Worm (Caenorhabditis elegans): Measurements from ENCODE around the gene F43G6.10.

Gene F43G6.10

ce11 chrII:11838353-11838752 is 29.2 kb downstream of the F43G6.10 start:
- TF ChIP-seq dao-5 (tag; optimal IDR thresholded peaks at IDR 0.05): no peak
- no peak for TF ChIP-seq W03F9.2 (tag; optimal IDR thresholded peaks at IDR 0.05)
- TF ChIP-seq him-1 (tag; optimal IDR thresholded peaks at IDR 0.05): no peak

- TF ChIP-seq W03F9.2 (tag; optimal IDR thresholded peaks at IDR 0.05) (no peak), dao-5 (tag; optimal IDR thresholded peaks at IDR 0.05) (no peak), him-1 (tag; optimal IDR thresholded peaks at IDR 0.05) (no peak)
These were observed 30.0 kb downstream of the F43G6.10 start for ce11 chrII:11839116-11839515.

ce11 chrII:11841653-11842052 is 32.5 kb downstream of the F43G6.10 start:
- TF ChIP-seq him-1 (tag; optimal IDR thresholded peaks at IDR 0.05): no peak
- TF ChIP-seq dao-5 (tag; optimal IDR thresholded peaks at IDR 0.05): no peak
- TF ChIP-seq W03F9.2 (tag; optimal IDR thresholded peaks at IDR 0.05): no peak

- TF ChIP-seq dao-5 (tag; optimal IDR thresholded peaks at IDR 0.05) (no peak), him-1 (tag; optimal IDR thresholded peaks at IDR 0.05) (no peak), W03F9.2 (tag; optimal IDR thresholded peaks at IDR 0.05) (no peak)
These were observed 33.2 kb downstream of the F43G6.10 start, which contains the start of gene T27D12.1 for ce11 chrII:11842317-11842716. Gene T27D12.1 (plus strand): TSS chrII:11842617.

ce11 chrII:11842766-11843165 is 33.6 kb downstream of the F43G6.10 start:
- TF ChIP-seq dao-5 (tag; optimal IDR thresholded peaks at IDR 0.05) (no peak), W03F9.2 (tag; optimal IDR thresholded peaks at IDR 0.05) (no peak), him-1 (tag; optimal IDR thresholded peaks at IDR 0.05) (no peak)

ce11 chrII:11843441-11843840 is 34.3 kb downstream of the F43G6.10 start:
- no peak for TF ChIP-seq W03F9.2 (tag; optimal IDR thresholded peaks at IDR 0.05)
- no peak for TF ChIP-seq him-1 (tag; optimal IDR thresholded peaks at IDR 0.05)
- no peak for TF ChIP-seq dao-5 (tag; optimal IDR thresholded peaks at IDR 0.05)

- TF ChIP-seq W03F9.2 (tag; optimal IDR thresholded peaks at IDR 0.05) (no peak), dao-5 (tag; optimal IDR thresholded peaks at IDR 0.05) (no peak), him-1 (tag; optimal IDR thresholded peaks at IDR 0.05) (no peak)
These were observed 34.9 kb downstream of the F43G6.10 start for ce11 chrII:11844072-11844471.

- TF ChIP-seq him-1 (tag; optimal IDR thresholded peaks at IDR 0.05) (no peak), W03F9.2 (tag; optimal IDR thresholded peaks at IDR 0.05) (no peak), dao-5 (tag; optimal IDR thresholded peaks at IDR 0.05) (no peak)
These were observed 35.8 kb downstream of the F43G6.10 start for ce11 chrII:11844984-11845383.

ce11 chrII:11845954-11846353 is 36.8 kb downstream of the F43G6.10 start:
- no peak for TF ChIP-seq dao-5 (tag; optimal IDR thresholded peaks at IDR 0.05)
- TF ChIP-seq him-1 (tag; optimal IDR thresholded peaks at IDR 0.05): no peak
- TF ChIP-seq W03F9.2 (tag; optimal IDR thresholded peaks at IDR 0.05): no peak

ce11 chrII:11849572-11849971 is 40.4 kb downstream of the F43G6.10 start:
- no peak for TF ChIP-seq W03F9.2 (tag; optimal IDR thresholded peaks at IDR 0.05)
- TF ChIP-seq dao-5 (tag; optimal IDR thresholded peaks at IDR 0.05): no peak
- TF ChIP-seq him-1 (tag; optimal IDR thresholded peaks at IDR 0.05): no peak

- TF ChIP-seq dao-5 (tag; optimal IDR thresholded peaks at IDR 0.05) (no peak), him-1 (tag; optimal IDR thresholded peaks at IDR 0.05) (no peak), W03F9.2 (tag; optimal IDR thresholded peaks at IDR 0.05) (no peak)
These were observed 43.2 kb downstream of the F43G6.10 start for ce11 chrII:11852191-11852901.

ce11 chrII:11853108-11853507 is 44.0 kb downstream of the F43G6.10 start:
- TF ChIP-seq W03F9.2 (tag; optimal IDR thresholded peaks at IDR 0.05): no peak
- TF ChIP-seq him-1 (tag; optimal IDR thresholded peaks at IDR 0.05): no peak
- no peak for TF ChIP-seq dao-5 (tag; optimal IDR thresholded peaks at IDR 0.05)

- no peak for TF ChIP-seq W03F9.2 (tag; optimal IDR thresholded peaks at IDR 0.05)
- TF ChIP-seq dao-5 (tag; optimal IDR thresholded peaks at IDR 0.05): no peak
- no peak for TF ChIP-seq him-1 (tag; optimal IDR thresholded peaks at IDR 0.05)
These were observed 45.6 kb downstream of the F43G6.10 start for ce11 chrII:11854749-11855148.

ce11 chrII:11856361-11856760 is 47.2 kb downstream of the F43G6.10 start, which contains the start of gene clh-1:
Gene clh-1 (minus strand): TSS chrII:11856461.
- TF ChIP-seq him-1 (tag; optimal IDR thresholded peaks at IDR 0.05): no peak
- no peak for TF ChIP-seq dao-5 (tag; optimal IDR thresholded peaks at IDR 0.05)
- no peak for TF ChIP-seq W03F9.2 (tag; optimal IDR thresholded peaks at IDR 0.05)

ce11 chrII:11859833-11860232 is 50.7 kb downstream of the F43G6.10 start:
- TF ChIP-seq dao-5 (tag; optimal IDR thresholded peaks at IDR 0.05) (no peak), W03F9.2 (tag; optimal IDR thresholded peaks at IDR 0.05) (no peak), him-1 (tag; optimal IDR thresholded peaks at IDR 0.05) (no peak)
